Worm (Caenorhabditis elegans) whole organism, dauer: ENCODE data around the gene irld-60.

Source experiments
- unc-62 ChIP-seq: sonication (generic microtip); optimal IDR thresholded peaks from 2 replicates; lab custom pipeline; 2017; ENCODE audit warnings: missing biosample characterization, missing genetic modification reagents, missing genetic modification characterization

The irld-60 gene

ce11 chrIII:12750831-12751230 lies at the start of gene irld-60, which contains the start of gene irld-20:
irld-60 (minus strand) TSS chrIII:12750931.
irld-20 (plus strand) TSS chrIII:12751109.
- TF ChIP-seq unc-62 (GFP tag; lab: Kevin White, UChicago): no peak

- TF ChIP-seq unc-62 (GFP tag; lab: Kevin White, UChicago): no peak
These were observed 49.8 kb upstream of the irld-60 start for ce11 chrIII:12800529-12800928.

DNA sequence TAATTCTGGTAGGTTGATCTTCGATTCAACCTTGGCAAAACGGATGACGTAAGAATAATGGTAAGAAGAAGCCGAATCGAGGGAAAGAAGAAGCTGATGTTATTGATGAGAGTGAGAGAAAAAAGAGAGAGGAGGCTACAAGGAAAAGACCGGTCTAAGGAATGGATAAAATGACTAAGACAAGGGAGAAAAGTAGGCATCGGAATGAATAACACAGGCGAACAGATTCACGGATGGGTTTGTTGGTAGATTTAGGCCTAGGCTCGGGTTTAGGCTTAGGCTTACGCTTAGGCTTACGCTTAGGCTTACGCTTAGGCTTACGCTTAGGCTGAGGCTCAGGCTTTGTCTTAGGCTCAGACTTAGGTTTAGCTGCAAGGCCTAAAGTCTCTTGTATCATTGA lies 47.7 kb upstream of the irld-60 start, which contains the start of gene agmo-1:
Gene agmo-1 (minus strand): TSS at position 101 of the 400 bp plus-strand sequence.
- no peak for TF ChIP-seq unc-62 (GFP tag; lab: Kevin White, UChicago)

ce11 chrIII:12794200-12794599 lies 43.5 kb upstream of the irld-60 start:
- TF ChIP-seq unc-62 (GFP tag; lab: Kevin White, UChicago): no peak

DNA sequence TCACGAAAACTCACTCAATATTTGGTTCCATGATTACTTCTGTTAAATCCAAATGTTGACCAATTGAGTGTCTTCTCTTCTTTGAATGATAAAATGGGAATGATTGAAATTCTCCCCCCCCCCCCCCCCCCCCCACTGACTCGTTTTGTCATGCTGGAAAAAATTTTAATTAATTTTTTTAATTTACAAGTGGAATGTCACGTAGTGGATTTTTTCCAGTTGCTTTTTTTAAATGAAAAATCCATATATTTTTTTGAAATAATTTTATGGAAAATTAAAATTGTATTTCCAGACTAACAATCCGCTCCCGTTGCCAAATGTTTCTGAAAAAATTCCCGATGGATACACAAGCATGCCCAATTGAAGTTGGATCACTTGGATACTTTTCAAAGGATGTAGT lies 38.7 kb upstream of the irld-60 start, which contains the start of gene BE10.1:
Gene BE10.1 (minus strand): TSS at position 101 of the 400 bp plus-strand sequence.
- TF ChIP-seq unc-62 (GFP tag; lab: Kevin White, UChicago): no peak

DNA sequence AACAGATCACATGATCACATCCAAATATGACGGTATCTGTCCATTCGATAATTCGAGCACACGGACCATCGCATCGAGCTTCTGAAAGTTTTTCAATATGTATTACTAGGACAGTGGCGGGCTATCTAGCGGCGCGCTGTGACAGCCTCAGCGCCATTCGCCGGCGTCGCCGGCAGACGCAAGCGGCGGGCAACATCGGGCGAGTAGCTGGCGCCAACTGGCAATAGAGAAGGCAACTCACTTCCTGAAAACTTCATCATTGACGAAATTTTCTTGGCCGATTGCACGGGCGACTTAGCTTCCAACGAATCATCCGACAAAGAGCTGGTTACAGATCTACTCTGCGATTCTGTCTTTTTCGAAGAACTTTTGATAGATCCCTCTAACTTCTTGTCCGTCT lies 37.5 kb upstream of the irld-60 start:
- no peak for TF ChIP-seq unc-62 (GFP tag; lab: Kevin White, UChicago)

DNA sequence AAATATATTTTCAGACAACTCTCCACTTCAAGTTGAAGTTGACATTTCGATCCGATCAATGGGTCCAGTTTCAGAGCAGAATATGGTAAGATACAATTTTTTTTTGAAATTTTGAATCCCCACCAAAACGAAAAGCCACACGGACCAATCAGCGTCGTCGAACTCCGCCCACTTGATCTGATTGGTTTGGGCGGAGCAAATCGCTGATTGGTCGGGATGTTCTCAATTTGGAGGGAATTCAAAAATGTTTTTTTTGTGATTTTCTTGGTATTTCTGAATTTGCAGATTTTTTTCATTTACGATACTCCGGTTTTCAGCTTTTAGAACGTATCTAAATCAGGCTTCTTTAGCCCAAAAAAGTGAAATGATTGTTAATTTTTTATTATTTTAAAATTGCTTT lies 34.7 kb upstream of the irld-60 start:
- TF ChIP-seq unc-62 (GFP tag; lab: Kevin White, UChicago): no peak

ce11 chrIII:12784854-12785253 lies 34.1 kb upstream of the irld-60 start, which contains the start of gene lgc-37:
lgc-37 (plus strand) TSS chrIII:12785154.
- TF ChIP-seq unc-62 (GFP tag; lab: Kevin White, UChicago): no peak

ce11 chrIII:12783878-12784277 lies 33.1 kb upstream of the irld-60 start:
- no peak for TF ChIP-seq unc-62 (GFP tag; lab: Kevin White, UChicago)

DNA sequence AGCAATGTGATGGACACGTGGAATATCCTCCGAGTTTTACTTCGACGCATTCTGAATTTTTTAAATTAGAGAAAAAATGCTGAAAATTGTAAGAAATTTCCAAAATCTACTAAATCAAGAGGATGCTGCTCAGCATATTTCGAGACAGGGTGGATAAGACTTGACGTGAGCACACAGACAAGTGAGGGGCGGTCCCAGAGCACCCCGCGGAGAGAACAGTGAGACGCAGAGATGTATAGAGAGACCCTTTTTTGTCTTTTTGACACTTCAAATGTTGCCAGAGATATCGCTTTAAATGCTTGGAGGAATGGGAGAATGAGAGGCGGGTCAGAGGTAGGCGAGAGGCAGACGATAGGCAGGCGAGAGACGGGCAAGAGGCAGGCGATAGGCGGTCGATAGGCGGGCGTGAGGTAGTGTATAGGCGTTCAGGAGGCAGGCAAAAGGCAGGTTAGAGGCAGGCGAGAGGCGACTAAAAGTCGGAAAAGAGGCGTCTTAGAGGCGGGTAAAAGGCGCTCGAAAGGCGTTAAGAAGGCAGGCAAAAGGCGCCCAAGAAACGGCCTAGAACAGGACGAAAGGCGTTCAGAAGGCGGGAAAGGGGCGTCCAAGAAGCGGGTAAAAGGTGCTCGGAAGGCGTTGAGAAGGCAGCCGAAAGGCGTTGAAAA lies 29.1 kb upstream of the irld-60 start, which contains the start of gene gab-1:
Gene gab-1 (minus strand): TSS at position 51 of the 662 bp plus-strand sequence.
- TF ChIP-seq unc-62 (GFP tag; lab: Kevin White, UChicago): no peak

ce11 chrIII:12773753-12774152 lies 23.0 kb upstream of the irld-60 start:
- no peak for TF ChIP-seq unc-62 (GFP tag; lab: Kevin White, UChicago)

ce11 chrIII:12764241-12764640 lies 13.5 kb upstream of the irld-60 start, which contains the start of the genes irld-19 and irld-61:
irld-19 (minus strand) TSS chrIII:12764341.
irld-61 (plus strand) TSS chrIII:12764553.
- TF ChIP-seq unc-62 (GFP tag; lab: Kevin White, UChicago): no peak

ce11 chrIII:12757367-12757766 lies 6.6 kb upstream of the irld-60 start, which contains the start of gene srw-9:
srw-9 (plus strand) TSS chrIII:12757667.
- TF ChIP-seq unc-62 (GFP tag; lab: Kevin White, UChicago): no peak

DNA sequence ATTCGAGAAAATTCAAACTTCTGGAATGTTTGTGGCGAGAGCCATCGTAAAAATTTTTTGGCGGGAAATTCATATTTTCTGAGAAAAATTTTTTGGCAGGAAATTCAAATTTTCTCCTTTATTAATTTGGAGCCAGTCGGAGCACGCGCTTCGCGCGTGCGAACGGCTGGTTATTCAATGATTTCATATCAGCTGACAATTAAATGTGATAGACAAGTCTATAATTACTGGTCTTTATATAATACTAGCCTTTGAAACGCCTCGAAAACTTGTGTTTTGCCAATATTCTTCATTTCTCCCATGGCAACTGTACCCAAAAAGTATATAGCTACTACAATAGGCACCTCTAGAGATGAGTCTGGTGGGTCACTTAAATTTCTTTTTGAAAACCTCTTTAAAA lies 4.3 kb upstream of the irld-60 start, which contains the start of gene srw-10:
Gene srw-10 (plus strand): TSS at position 301 of the 400 bp plus-strand sequence.
- no peak for TF ChIP-seq unc-62 (GFP tag; lab: Kevin White, UChicago)

ce11 chrIII:12746369-12746855 lies 4.3 kb downstream of the irld-60 start, which contains the start of gene Y111B2A.21:
Y111B2A.21 (plus strand) TSS chrIII:12746419.
- TF ChIP-seq unc-62 (GFP tag; lab: Kevin White, UChicago): no peak

ce11 chrIII:12743515-12743914 lies 7.2 kb downstream of the irld-60 start:
- TF ChIP-seq unc-62 (GFP tag; lab: Kevin White, UChicago): no peak
